Fruit fly (Drosophila melanogaster): Measurements from ENCODE around the gene FER.
A peak's percentile ranks its signal among the peaks of the same experiment; 100 is the strongest.

FER gene

DNA sequence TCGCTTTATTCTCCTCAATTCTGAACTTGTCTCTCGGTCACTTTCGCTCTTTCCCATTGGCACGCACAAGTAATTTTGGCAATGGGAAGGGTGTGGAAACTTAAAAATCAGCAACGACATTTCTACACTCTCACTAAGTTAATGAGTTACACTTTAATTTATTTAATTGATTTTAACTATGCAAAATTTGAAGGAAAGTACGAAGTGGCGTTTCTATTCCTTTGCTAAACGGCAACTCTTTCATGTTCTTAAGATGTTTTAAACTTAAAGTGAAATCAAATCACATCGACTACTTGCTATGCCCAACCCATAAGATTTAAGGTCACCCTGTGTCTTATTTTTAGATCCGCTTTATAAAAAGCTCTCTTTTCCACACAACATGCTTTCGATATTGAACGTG, 23.9 kb downstream of the FER start (continued):
- TF ChIP-seq CG32767 (GFP tag; IDR thresholded peaks at IDR 0.05) (0 out of 2 replicates have a peak, but pooled peaks have one; percentile 34), Neu2 (GFP tag; optimal IDR thresholded peaks at IDR 0.05; ENCODE audit: borderline replicate concordance) (no peak), tup (GFP tag; optimal IDR thresholded peaks at IDR 0.05) (no peak), amos (GFP tag; IDR thresholded peaks at IDR 0.05; ENCODE audit: partially characterized antibody) (no peak), Dek (tag; optimal IDR thresholded peaks at IDR 0.05) (peak; percentile 30), CG6654 (GFP tag; optimal IDR thresholded peaks at IDR 0.05) (no peak), lov (optimal IDR thresholded peaks at IDR 0.05) (no peak), lov (GFP tag; IDR thresholded peaks at IDR 0.05) (no peak), CG18764 (GFP tag; optimal IDR thresholded peaks at IDR 0.05) (no peak), Atf3 (GFP tag; optimal IDR thresholded peaks at IDR 0.05) (no peak), CG15601 (tag; optimal IDR thresholded peaks at IDR 0.05) (no peak), Asciz (GFP tag; optimal IDR thresholded peaks at IDR 0.05) (peak; percentile 30), tap (tag; optimal IDR thresholded peaks at IDR 0.05) (peak; percentile 54), HLH54F (GFP tag; optimal IDR thresholded peaks at IDR 0.05) (peak; percentile 31), bbx (GFP tag; IDR thresholded peaks at IDR 0.05; ENCODE audit: partially characterized antibody) (no peak), CG6813 (GFP tag; optimal IDR thresholded peaks at IDR 0.05) (no peak), abd-A (tag; optimal IDR thresholded peaks at IDR 0.05) (no peak), B-H2 (GFP tag; optimal IDR thresholded peaks at IDR 0.05) (no peak), CG2875 (GFP tag; optimal IDR thresholded peaks at IDR 0.05) (no peak), D19B (GFP tag; optimal IDR thresholded peaks at IDR 0.05) (peak; percentile 34), CG14050 (GFP tag; IDR thresholded peaks at IDR 0.05) (peak; percentile 57; the same call in 2 of the 3 replicates), CG13894 (tag; optimal IDR thresholded peaks at IDR 0.05) (no peak), CkIIα-i1 (GFP tag; IDR thresholded peaks at IDR 0.05) (no peak), CG2120 (GFP tag; optimal IDR thresholded peaks at IDR 0.05) (peak; percentile 77), CG8765 (GFP tag; IDR thresholded peaks at IDR 0.05) (no peak), chn (GFP tag; optimal IDR thresholded peaks at IDR 0.05) (peak; percentile 7), CG10147 (GFP tag; optimal IDR thresholded peaks at IDR 0.05) (peak; percentile 34), Gsc (GFP tag; IDR thresholded peaks at IDR 0.05) (no peak), prd (optimal IDR thresholded peaks at IDR 0.05) (no peak), prd (GFP tag; IDR thresholded peaks at IDR 0.05) (peak; percentile 64; the same call in 2 of the 3 replicates), ATbp (GFP tag; optimal IDR thresholded peaks at IDR 0.05) (peak; percentile 2), stc (GFP tag; IDR thresholded peaks at IDR 0.05) (peak; percentile 73), CG17802 (tag; optimal IDR thresholded peaks at IDR 0.05) (no peak), esg (GFP tag; conservative IDR thresholded peaks at IDR 0.05) (peak; percentile 62), CG16815 (GFP tag; optimal IDR thresholded peaks at IDR 0.05) (no peak), CG17612 (GFP tag; IDR thresholded peaks at IDR 0.05) (no peak), Mad (GFP tag; optimal IDR thresholded peaks at IDR 0.05) (no peak), TFAM (GFP tag; optimal IDR thresholded peaks at IDR 0.05) (no peak), NFAT (GFP tag; IDR thresholded peaks at IDR 0.05) (peak; percentile 38; the same call in 1 of the 2 replicates), Myb (GFP tag; optimal IDR thresholded peaks at IDR 0.05) (peak; percentile 2), CG15696 (tag; optimal IDR thresholded peaks at IDR 0.05) (no peak), CG17328 (GFP tag; IDR thresholded peaks at IDR 0.05) (peak; percentile 34; the same call in 1 of the 2 replicates), Taf1 (GFP tag; IDR thresholded peaks at IDR 0.05) (peak; percentile 29; the same call in 1 of the 2 replicates), CG10267 (tag; optimal IDR thresholded peaks at IDR 0.05) (peak; percentile 19), zf30C (GFP tag; optimal IDR thresholded peaks at IDR 0.05) (no peak), CG13287 (GFP tag; IDR thresholded peaks at IDR 0.05; ENCODE audit: partially characterized antibody) (no peak), HHEX (GFP tag; optimal IDR thresholded peaks at IDR 0.05) (peak; percentile 57), CG9932 (GFP tag; IDR thresholded peaks at IDR 0.05) (peak; percentile 69), CG4404 (GFP tag; IDR thresholded peaks at IDR 0.05) (peak; percentile 37; the same call in 1 of the 2 replicates), cg (GFP tag; optimal IDR thresholded peaks at IDR 0.05) (no peak), z (GFP tag; IDR thresholded peaks at IDR 0.05) (no peak)

All from whole organism, embryonic.